Fruit fly (Drosophila melanogaster) whole organism, embryonic: ENCODE measurements around the gene CG32971.

Experiments
- Atf-2 ChIP-seq: fragments of 200-800 bp; sonication (Bioruptor generic); optimal IDR thresholded peaks from 2 replicates; lab custom pipeline; 2016; ENCODE audit warnings: missing biosample characterization, missing genetic modification characterization
- B-H1 ChIP-seq: fragments of 200-800 bp; sonication (Bioruptor generic); IDR thresholded peaks from 3 replicates; pipeline ENCODE4 v1.3.6; 2022; ENCODE audit warnings: missing biosample characterization, missing genetic modification characterization
- BEAF-32 ChIP-seq: fragments of 200-800 bp; sonication (Bioruptor generic); optimal IDR thresholded peaks from 3 replicates; lab custom pipeline; 2017; ENCODE audit warnings: missing biosample characterization, missing genetic modification characterization, mild to moderate bottlenecking, moderate library complexity, missing genetic modification reagents
- CG10267 ChIP-seq: fragments of 200-800 bp; sonication (Bioruptor generic); optimal IDR thresholded peaks from 2 replicates; lab custom pipeline; 2018; ENCODE audit warnings: missing biosample characterization, mild to moderate bottlenecking, missing genetic modification characterization, moderate library complexity
- CG10321 ChIP-seq: fragments of 200-800 bp; sonication (Bioruptor generic); IDR thresholded peaks from 2 replicates; pipeline ENCODE4 v1.3.6; 2022; ENCODE audit warnings: missing biosample characterization, missing genetic modification characterization
- CG10366 ChIP-seq: fragments of 200-800 bp; sonication (Bioruptor generic); IDR thresholded peaks from 2 replicates; pipeline ENCODE4 v1.3.6; 2022; ENCODE audit warnings: missing biosample characterization, missing genetic modification characterization
- CG11695 ChIP-seq: fragments of 200-800 bp; sonication (Bioruptor generic); IDR thresholded peaks from 3 replicates; pipeline ENCODE4 v1.3.6; 2022; ENCODE audit warnings: missing biosample characterization, missing genetic modification characterization
- CG13424 ChIP-seq: fragments of 200-800 bp; sonication (Bioruptor generic); optimal IDR thresholded peaks from 2 replicates; lab custom pipeline; 2019; ENCODE audit warnings: missing biosample characterization, mild to moderate bottlenecking, missing genetic modification characterization, moderate library complexity
- CG14050 ChIP-seq: fragments of 200-800 bp; sonication (Bioruptor generic); IDR thresholded peaks from 3 replicates; pipeline ENCODE4 v1.3.6; 2022; ENCODE audit warnings: missing biosample characterization, missing genetic modification characterization
- CG17568 ChIP-seq: fragments of 200-800 bp; sonication (Bioruptor generic); optimal IDR thresholded peaks from 2 replicates; lab custom pipeline; 2018; ENCODE audit warnings: missing biosample characterization, mild to moderate bottlenecking, missing genetic modification characterization, moderate library complexity
- CG17829 ChIP-seq: fragments of 200-800 bp; optimal IDR thresholded peaks from 2 replicates; lab custom pipeline; 2019; ENCODE audit warnings: missing biosample characterization, mild to moderate bottlenecking, missing genetic modification characterization, moderate library complexity
- CG2116 ChIP-seq: fragments of 200-800 bp; sonication (Bioruptor generic); optimal IDR thresholded peaks from 3 replicates; lab custom pipeline; 2018; ENCODE audit warnings: missing biosample characterization, mild to moderate bottlenecking, missing genetic modification characterization
- CG2120 ChIP-seq: fragments of 200-800 bp; sonication (Bioruptor generic); optimal IDR thresholded peaks from 3 replicates; lab custom pipeline; 2016; ENCODE audit warnings: missing biosample characterization, missing genetic modification characterization
- CG2129 ChIP-seq: fragments of 200-800 bp; sonication (Bioruptor generic); IDR thresholded peaks from 2 replicates; pipeline ENCODE4 v1.3.6; 2022; ENCODE audit warnings: missing biosample characterization, missing genetic modification characterization; ENCODE audit not compliant: partially characterized antibody
- CG2889 ChIP-seq: fragments of 200-800 bp; sonication (Bioruptor generic); IDR thresholded peaks from 3 replicates; pipeline ENCODE4 v1.3.6; 2022; ENCODE audit warnings: missing biosample characterization, missing genetic modification characterization
- CG31441 ChIP-seq: fragments of 200-800 bp; sonication (Bioruptor generic); IDR thresholded peaks from 2 replicates; pipeline ENCODE4 v1.3.6; 2022; ENCODE audit warnings: missing biosample characterization, missing genetic modification characterization
- CG4404 ChIP-seq: fragments of 200-800 bp; sonication (Bioruptor generic); IDR thresholded peaks from 2 replicates; pipeline ENCODE4 v1.3.6; 2022; ENCODE audit warnings: missing biosample characterization, missing genetic modification characterization
- CG6791 ChIP-seq: fragments of 200-800 bp; sonication (Bioruptor generic); IDR thresholded peaks from 3 replicates; pipeline ENCODE4 v1.3.6; 2022; ENCODE audit warnings: missing biosample characterization, missing genetic modification characterization; ENCODE audit not compliant: partially characterized antibody
- CG7357 ChIP-seq: fragments of 200-800 bp; sonication (Bioruptor generic); IDR thresholded peaks from 3 replicates; pipeline ENCODE4 v1.3.6; 2022; ENCODE audit warnings: missing biosample characterization, missing genetic modification characterization
- CG7745 ChIP-seq: fragments of 200-800 bp; sonication (Bioruptor generic); optimal IDR thresholded peaks from 2 replicates; lab custom pipeline; 2018; ENCODE audit warnings: missing biosample characterization, mild to moderate bottlenecking, missing genetic modification characterization, moderate library complexity
- Dad ChIP-seq: fragments of 200-800 bp; sonication (Bioruptor generic); optimal IDR thresholded peaks from 3 replicates; lab custom pipeline; 2016; ENCODE audit warnings: missing biosample characterization, missing genetic modification characterization
- Deaf1 ChIP-seq: fragments of 200-800 bp; optimal IDR thresholded peaks from 3 replicates; lab custom pipeline; 2019; ENCODE audit warnings: missing biosample characterization, mild to moderate bottlenecking, missing genetic modification characterization, moderate library complexity
- Dll ChIP-seq: fragments of 200-800 bp; sonication (Bioruptor generic); IDR thresholded peaks from 4 replicates; pipeline ENCODE4 v1.3.6; 2022; ENCODE audit warnings: missing biosample characterization, missing genetic modification characterization; ENCODE audit not compliant: partially characterized antibody
- Dref ChIP-seq: fragments of 200-800 bp; sonication (Bioruptor generic); IDR thresholded peaks from 2 replicates; pipeline ENCODE4 v1.3.6; 2022; ENCODE audit warnings: missing biosample characterization, missing genetic modification characterization
- HmgZ ChIP-seq: fragments of 200-800 bp; sonication (Bioruptor generic); optimal IDR thresholded peaks from 2 replicates; lab custom pipeline; 2018; ENCODE audit warnings: missing biosample characterization, mild to moderate bottlenecking, missing genetic modification characterization
- Hmx ChIP-seq: fragments of 200-800 bp; sonication (Bioruptor generic); optimal IDR thresholded peaks from 2 replicates; lab custom pipeline; 2016; ENCODE audit warnings: missing biosample characterization, missing genetic modification characterization
- Hr39 ChIP-seq: fragments of >200 bp; optimal IDR thresholded peaks from 2 replicates; lab custom pipeline; 2017
- Max ChIP-seq: fragments of 200-800 bp; sonication (Bioruptor generic); optimal IDR thresholded peaks from 2 replicates; lab custom pipeline; 2016; ENCODE audit warnings: missing biosample characterization, mild to moderate bottlenecking, missing genetic modification characterization
- NFAT ChIP-seq: fragments of 200-800 bp; sonication (Bioruptor generic); IDR thresholded peaks from 2 replicates; pipeline ENCODE4 v1.3.6; 2022; ENCODE audit warnings: missing biosample characterization, missing genetic modification characterization
- PHDP ChIP-seq: fragments of 200-800 bp; sonication (Bioruptor generic); optimal IDR thresholded peaks from 3 replicates; lab custom pipeline; 2018; ENCODE audit warnings: missing biosample characterization, mild to moderate bottlenecking, missing genetic modification characterization, moderate library complexity
- Ptx1 ChIP-seq: fragments of 200-800 bp; sonication (Bioruptor generic); IDR thresholded peaks from 2 replicates; pipeline ENCODE4 v1.3.6; 2022; ENCODE audit warnings: missing biosample characterization, missing genetic modification characterization
- Spps ChIP-seq: fragments of 200-800 bp; sonication (Bioruptor generic); optimal IDR thresholded peaks from 2 replicates; lab custom pipeline; 2018; ENCODE audit warnings: missing biosample characterization, mild to moderate bottlenecking, missing genetic modification characterization
- Sry-β ChIP-seq: fragments of 200-800 bp; sonication (Bioruptor generic); optimal IDR thresholded peaks from 2 replicates; lab custom pipeline; 2018; ENCODE audit warnings: missing biosample characterization, mild to moderate bottlenecking, missing genetic modification characterization, moderate library complexity
- Vsx1 ChIP-seq: fragments of 200-800 bp; sonication (Bioruptor generic); optimal IDR thresholded peaks from 2 replicates; lab custom pipeline; 2017; ENCODE audit warnings: missing biosample characterization, mild to moderate bottlenecking, missing genetic modification characterization, missing genetic modification reagents
- bcd ChIP-seq: fragments of 200-800 bp; sonication (Bioruptor generic); optimal IDR thresholded peaks from 2 replicates; lab custom pipeline; 2017; ENCODE audit warnings: missing biosample characterization, mild to moderate bottlenecking, missing genetic modification characterization
- cg ChIP-seq: fragments of 200-800 bp; sonication (Bioruptor generic); optimal IDR thresholded peaks from 3 replicates; lab custom pipeline; 2019; ENCODE audit warnings: missing biosample characterization, mild to moderate bottlenecking, missing genetic modification characterization, moderate library complexity
- dmrt11E ChIP-seq: fragments of 200-800 bp; sonication (Bioruptor generic); optimal IDR thresholded peaks from 3 replicates; lab custom pipeline; 2018; ENCODE audit warnings: missing biosample characterization, mild to moderate bottlenecking, missing genetic modification characterization, moderate library complexity
- dmrt99B ChIP-seq: fragments of 200-800 bp; sonication (Bioruptor generic); optimal IDR thresholded peaks from 2 replicates; lab custom pipeline; 2018; ENCODE audit warnings: missing biosample characterization, mild to moderate bottlenecking, missing genetic modification characterization, moderate library complexity
- dysf ChIP-seq: fragments of 200-800 bp; sonication (Bioruptor generic); IDR thresholded peaks from 3 replicates; pipeline ENCODE4 v1.3.6; 2022; ENCODE audit warnings: missing biosample characterization, missing genetic modification characterization
- esg ChIP-seq: fragments of 200-800 bp; sonication (Bioruptor generic); conservative IDR thresholded peaks from 2 replicates; pipeline ENCODE4 v1.3.6; 2022; ENCODE audit warnings: missing biosample characterization, missing genetic modification characterization
- fd96Cb ChIP-seq: fragments of 200-800 bp; sonication (Bioruptor generic); optimal IDR thresholded peaks from 2 replicates; lab custom pipeline; 2018; ENCODE audit warnings: missing biosample characterization, mild to moderate bottlenecking, missing genetic modification characterization, moderate library complexity
- gem ChIP-seq: fragments of 200-800 bp; sonication (Bioruptor generic); optimal IDR thresholded peaks from 2 replicates; lab custom pipeline; 2019; ENCODE audit warnings: missing biosample characterization, mild to moderate bottlenecking, missing genetic modification characterization, moderate library complexity
- lbe ChIP-seq: fragments of 200-800 bp; sonication (Bioruptor generic); optimal IDR thresholded peaks from 2 replicates; lab custom pipeline; 2016; ENCODE audit warnings: missing biosample characterization, mild to moderate bottlenecking, missing genetic modification characterization
- oc ChIP-seq: fragments of 200-800 bp; sonication (Bioruptor generic); optimal IDR thresholded peaks from 2 replicates; lab custom pipeline; 2018; ENCODE audit warnings: missing biosample characterization, mild to moderate bottlenecking, missing genetic modification characterization, moderate library complexity
- otp ChIP-seq: fragments of 200-800 bp; sonication (Bioruptor generic); IDR thresholded peaks from 3 replicates; pipeline ENCODE4, ENCODE4 v1.3.6; 2022; ENCODE audit warnings: missing biosample characterization, missing genetic modification characterization
- phol ChIP-seq: fragments of 200-800 bp; sonication (Bioruptor generic); optimal IDR thresholded peaks from 3 replicates; lab custom pipeline; 2018; ENCODE audit warnings: missing biosample characterization, mild to moderate bottlenecking, missing genetic modification characterization, moderate library complexity
- sens ChIP-seq: fragments of 200-800 bp; sonication (Bioruptor generic); peaks from one replicate; lab custom pipeline; 2016; ENCODE audit warnings: missing biosample characterization, missing genetic modification characterization
- slp2 ChIP-seq: fragments of 200-800 bp; sonication (Bioruptor generic); optimal IDR thresholded peaks from 2 replicates; lab custom pipeline; 2016; ENCODE audit warnings: missing biosample characterization, missing genetic modification characterization
- sob ChIP-seq: fragments of 200-800 bp; sonication (Bioruptor generic); IDR thresholded peaks from 2 replicates; pipeline ENCODE4 v1.3.6; 2022; ENCODE audit warnings: missing biosample characterization, missing genetic modification characterization
- stwl ChIP-seq: fragments of 200-800 bp; sonication (Bioruptor generic); optimal IDR thresholded peaks from 3 replicates; lab custom pipeline; 2018; ENCODE audit warnings: missing biosample characterization, mild to moderate bottlenecking, missing genetic modification characterization, moderate library complexity

The CG32971 gene

DNA sequence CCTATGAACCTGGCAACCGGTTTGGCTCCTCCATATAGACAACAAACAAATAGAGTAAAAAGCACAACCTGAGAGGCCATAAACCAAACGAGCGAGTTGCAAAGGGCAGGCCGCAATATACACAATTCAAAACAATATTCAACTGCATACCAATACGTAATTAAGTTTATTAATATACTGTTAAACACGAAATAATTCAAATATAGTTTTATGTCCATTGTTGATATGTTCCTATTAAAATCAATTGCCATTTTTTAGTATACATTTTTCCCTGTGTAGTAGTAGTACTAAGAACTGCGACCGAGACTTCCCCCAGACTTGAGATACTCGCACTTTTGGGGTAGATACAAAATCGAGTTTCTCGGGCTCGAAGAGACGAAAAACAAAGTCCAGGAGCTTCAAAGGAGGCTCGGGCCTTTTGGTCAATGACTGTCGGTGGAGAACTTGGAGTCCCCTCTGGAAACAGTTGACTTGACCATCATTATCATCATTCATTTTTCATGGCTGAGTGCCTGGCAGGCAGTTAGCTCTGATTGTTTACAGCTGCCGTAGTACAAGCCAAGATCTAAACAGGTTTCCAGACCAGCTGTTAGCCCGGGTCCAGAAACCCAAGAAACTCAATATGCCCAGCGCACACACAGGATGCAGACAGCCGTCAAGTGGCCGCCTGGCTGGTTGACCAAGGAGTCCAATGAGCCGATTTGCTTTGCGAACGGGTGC lies 48.5 kb upstream of the CG32971 start (continued):
- TF ChIP-seq phol (tag; lab: Kevin White, UChicago) (peak; percentile 8), gem (tag; lab: Kevin White, UChicago) (peak; percentile 32), CG10267 (tag; lab: Kevin White, UChicago) (no peak), Hr39 (no peak), dmrt99B (tag; lab: Kevin White, UChicago) (peak; percentile 21), slp2 (no peak), CG10321 (GFP tag; lab: Robert Waterston, UW) (no peak), sob (no peak), otp (GFP tag; lab: Robert Waterston, UW) (no peak), Sry-β (no peak), dmrt11E (peak; percentile 43), CG11695 (0 out of 3 replicates have a peak, but pooled peaks have one; percentile 23), PHDP (tag; lab: Kevin White, UChicago) (no peak), Ptx1 (GFP tag; lab: Robert Waterston, UW) (no peak), Dad (GFP tag; lab: Kevin White, UChicago) (no peak), Dref (GFP tag; lab: Robert Waterston, UW) (no peak), fd96Cb (no peak), CG2120 (GFP tag; lab: Kevin White, UChicago) (no peak), CG7745 (tag; lab: Kevin White, UChicago) (no peak), CG14050 (GFP tag; lab: Robert Waterston, UW) (no peak), CG2116 (GFP tag; lab: Kevin White, UChicago) (no peak), esg (GFP tag; lab: Robert Waterston, UW) (no peak), stwl (tag; lab: Kevin White, UChicago) (no peak), NFAT (GFP tag; lab: Robert Waterston, UW) (no peak), Atf-2 (GFP tag; lab: Kevin White, UChicago) (no peak), CG2889 (no peak), bcd (GFP tag; lab: Kevin White, UChicago) (no peak), cg (GFP tag; lab: Kevin White, UChicago) (no peak), Spps (tag; lab: Kevin White, UChicago) (no peak), CG10366 (GFP tag; lab: Robert Waterston, UW) (0 out of 2 replicates have a peak, but pooled peaks have one; percentile 9), CG17568 (GFP tag; lab: Kevin White, UChicago) (no peak), oc (tag; lab: Kevin White, UChicago) (no peak), CG2129 (no peak), B-H1 (no peak), CG13424 (tag; lab: Kevin White, UChicago) (no peak), CG31441 (0 out of 2 replicates have a peak, but pooled peaks have one; percentile 18), CG6791 (GFP tag; lab: Robert Waterston, UW) (no peak), Hmx (GFP tag; lab: Kevin White, UChicago) (no peak), Vsx1 (GFP tag; lab: Kevin White, UChicago) (no peak), dysf (GFP tag; lab: Robert Waterston, UW) (no peak), HmgZ (no peak), Deaf1 (no peak), CG17829 (tag; lab: Kevin White, UChicago) (no peak), BEAF-32 (GFP tag; lab: Kevin White, UChicago) (no peak), Dll (no peak), lbe (GFP tag; lab: Kevin White, UChicago) (peak; percentile 56), CG4404 (GFP tag; lab: Robert Waterston, UW) (no peak), sens (GFP tag; lab: Kevin White, UChicago) (peak; percentile 26), Max (GFP tag; lab: Kevin White, UChicago) (no peak), CG7357 (GFP tag; lab: Robert Waterston, UW) (no peak)
